Fruit fly (Drosophila melanogaster): Measurements from ENCODE around the gene CG11327.

The CG11327 gene

dm6 chr2L:6700742-6701141, 14.2 kb upstream of the CG11327 start:
- no peak for TF ChIP-seq cic (GFP tag; optimal IDR thresholded peaks at IDR 0.05)
- no peak for TF ChIP-seq Crg-1 (GFP tag; optimal IDR thresholded peaks at IDR 0.05)
- TF ChIP-seq bab1 (GFP tag; optimal IDR thresholded peaks at IDR 0.05), result no peak
- no peak for TF ChIP-seq CG12768 (GFP tag; optimal IDR thresholded peaks at IDR 0.05)
- no peak for TF ChIP-seq CG1620 (GFP tag; optimal IDR thresholded peaks at IDR 0.05)
- TF ChIP-seq Hr96 (GFP tag; optimal IDR thresholded peaks at IDR 0.05), result no peak
- TF ChIP-seq CG7045 (GFP tag; optimal IDR thresholded peaks at IDR 0.05), result no peak
- TF ChIP-seq kay (GFP tag; ENCODE audit: borderline replicate concordance), result no peak
- no peak for TF ChIP-seq pad (GFP tag; optimal IDR thresholded peaks at IDR 0.05)
- TF ChIP-seq Clk (GFP tag; optimal IDR thresholded peaks at IDR 0.05), result no peak
- no peak for TF ChIP-seq toe (GFP tag; optimal IDR thresholded peaks at IDR 0.05)
- TF ChIP-seq Mnt (GFP tag; optimal IDR thresholded peaks at IDR 0.05), result no peak

- no peak for TF ChIP-seq CG14711 (tag; optimal IDR thresholded peaks at IDR 0.05)
- no peak for TF ChIP-seq ovo (GFP tag; optimal IDR thresholded peaks at IDR 0.05)
- TF ChIP-seq Crg-1 (GFP tag; optimal IDR thresholded peaks at IDR 0.05), result no peak
- TF ChIP-seq CG7101 (tag; optimal IDR thresholded peaks at IDR 0.05), result no peak
- no peak for TF ChIP-seq CG1620 (GFP tag; optimal IDR thresholded peaks at IDR 0.05)
- TF ChIP-seq Hr96 (GFP tag; optimal IDR thresholded peaks at IDR 0.05), result no peak
- TF ChIP-seq kay (GFP tag; ENCODE audit: borderline replicate concordance), result no peak
- TF ChIP-seq CG5204 (GFP tag; optimal IDR thresholded peaks at IDR 0.05), result no peak
- TF ChIP-seq CG12768 (GFP tag; optimal IDR thresholded peaks at IDR 0.05), result no peak
- no peak for TF ChIP-seq CG33017 (tag; optimal IDR thresholded peaks at IDR 0.05)
- no peak for TF ChIP-seq bab1 (GFP tag; optimal IDR thresholded peaks at IDR 0.05)
- no peak for TF ChIP-seq Mnt (GFP tag; optimal IDR thresholded peaks at IDR 0.05)
- TF ChIP-seq toe (GFP tag; optimal IDR thresholded peaks at IDR 0.05), result no peak
- TF ChIP-seq pad (GFP tag; optimal IDR thresholded peaks at IDR 0.05), result no peak
- no peak for TF ChIP-seq Clk (GFP tag; optimal IDR thresholded peaks at IDR 0.05)
- no peak for TF ChIP-seq CG11617 (GFP tag; optimal IDR thresholded peaks at IDR 0.05)
- no peak for TF ChIP-seq cnc (optimal IDR thresholded peaks at IDR 0.05)
Observed at dm6 chr2L:6698387-6698786, 11.9 kb upstream of the CG11327 start.

dm6 chr2L:6696229-6696628, 9.7 kb upstream of the CG11327 start:
- TF ChIP-seq cic (GFP tag; optimal IDR thresholded peaks at IDR 0.05), result no peak
- TF ChIP-seq Hr96 (GFP tag; optimal IDR thresholded peaks at IDR 0.05), result no peak
- no peak for TF ChIP-seq toe (GFP tag; optimal IDR thresholded peaks at IDR 0.05)
- TF ChIP-seq CG14711 (tag; optimal IDR thresholded peaks at IDR 0.05), result no peak
- no peak for TF ChIP-seq kay (GFP tag; ENCODE audit: borderline replicate concordance)
- TF ChIP-seq CG11617 (GFP tag; optimal IDR thresholded peaks at IDR 0.05), result no peak
- no peak for TF ChIP-seq CG7045 (GFP tag; optimal IDR thresholded peaks at IDR 0.05)
- TF ChIP-seq bab1 (GFP tag; optimal IDR thresholded peaks at IDR 0.05), result no peak
- no peak for TF ChIP-seq Crg-1 (GFP tag; optimal IDR thresholded peaks at IDR 0.05)
- TF ChIP-seq CG12768 (GFP tag; optimal IDR thresholded peaks at IDR 0.05), result no peak
- TF ChIP-seq Clk (GFP tag; optimal IDR thresholded peaks at IDR 0.05), result no peak
- TF ChIP-seq CG33017 (tag; optimal IDR thresholded peaks at IDR 0.05), result no peak
- no peak for TF ChIP-seq tj (GFP tag; optimal IDR thresholded peaks at IDR 0.05)
- TF ChIP-seq Mnt (GFP tag; optimal IDR thresholded peaks at IDR 0.05), result no peak
- TF ChIP-seq CG1620 (GFP tag; optimal IDR thresholded peaks at IDR 0.05), result no peak
- TF ChIP-seq CG5204 (GFP tag; optimal IDR thresholded peaks at IDR 0.05), result no peak

DNA sequence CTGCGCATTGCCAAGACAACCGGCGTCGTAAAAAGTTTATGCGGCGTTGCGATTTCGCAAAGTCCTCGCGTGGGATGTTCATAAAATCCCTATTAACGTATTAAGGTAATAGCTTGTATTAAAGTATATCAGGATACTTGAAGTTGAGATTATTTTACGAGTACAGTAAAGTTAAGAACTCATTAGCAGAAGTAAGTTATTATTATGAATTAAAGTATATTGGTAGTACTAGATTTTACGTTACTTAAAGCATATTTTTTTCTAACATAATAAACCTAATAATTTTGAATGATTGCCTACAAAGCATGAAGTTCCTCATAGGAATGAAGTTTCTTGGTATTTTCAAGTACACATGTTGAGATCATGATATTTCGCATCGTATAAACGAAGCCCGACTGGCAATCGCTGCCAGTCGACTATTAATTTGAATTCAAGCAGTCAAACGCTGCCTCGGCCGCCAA, 7.3 kb upstream of the CG11327 start:
- TF ChIP-seq Crg-1 (GFP tag; optimal IDR thresholded peaks at IDR 0.05) (no peak), Clk (GFP tag; optimal IDR thresholded peaks at IDR 0.05) (no peak), cic (GFP tag; optimal IDR thresholded peaks at IDR 0.05) (no peak), cnc (optimal IDR thresholded peaks at IDR 0.05) (no peak), Mnt (GFP tag; optimal IDR thresholded peaks at IDR 0.05) (no peak), ovo (GFP tag; optimal IDR thresholded peaks at IDR 0.05) (no peak), CG7101 (tag; optimal IDR thresholded peaks at IDR 0.05) (no peak), CG5204 (GFP tag; optimal IDR thresholded peaks at IDR 0.05) (no peak), CG33017 (tag; optimal IDR thresholded peaks at IDR 0.05) (no peak), CG7045 (GFP tag; optimal IDR thresholded peaks at IDR 0.05) (no peak), bab1 (GFP tag; optimal IDR thresholded peaks at IDR 0.05) (no peak), toe (GFP tag; optimal IDR thresholded peaks at IDR 0.05) (no peak), kay (GFP tag; ENCODE audit: borderline replicate concordance) (no peak), tj (GFP tag; optimal IDR thresholded peaks at IDR 0.05) (no peak), CG14711 (tag; optimal IDR thresholded peaks at IDR 0.05) (no peak), Hr96 (GFP tag; optimal IDR thresholded peaks at IDR 0.05) (no peak), CG12768 (GFP tag; optimal IDR thresholded peaks at IDR 0.05) (no peak)

DNA sequence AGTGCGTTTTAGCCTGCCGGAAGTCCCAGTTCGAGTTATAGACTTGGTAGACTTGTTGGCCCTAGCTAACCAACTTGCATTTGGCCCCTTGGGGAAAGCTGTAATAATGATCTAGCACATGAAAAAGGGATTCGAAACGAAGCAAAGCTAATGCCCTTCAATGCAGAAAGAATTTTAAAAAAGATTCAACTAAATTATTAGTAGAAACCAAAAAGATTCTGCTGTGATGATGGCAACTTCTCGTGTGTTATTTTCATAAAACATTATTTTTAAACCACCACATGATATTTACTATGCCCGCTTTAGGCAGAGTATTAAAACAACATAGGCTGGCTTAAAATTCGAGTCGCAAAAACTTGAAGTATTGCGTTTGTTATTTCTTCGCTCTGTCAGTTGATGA, 5.5 kb upstream of the CG11327 start:
- TF ChIP-seq CG1620 (GFP tag; optimal IDR thresholded peaks at IDR 0.05), result no peak
- no peak for TF ChIP-seq cic (GFP tag; optimal IDR thresholded peaks at IDR 0.05)
- TF ChIP-seq CG7045 (GFP tag; optimal IDR thresholded peaks at IDR 0.05), result no peak
- no peak for TF ChIP-seq CG33017 (tag; optimal IDR thresholded peaks at IDR 0.05)
- no peak for TF ChIP-seq Clk (GFP tag; optimal IDR thresholded peaks at IDR 0.05)
- TF ChIP-seq toe (GFP tag; optimal IDR thresholded peaks at IDR 0.05), result no peak
- no peak for TF ChIP-seq CG11617 (GFP tag; optimal IDR thresholded peaks at IDR 0.05)
- TF ChIP-seq CG5204 (GFP tag; optimal IDR thresholded peaks at IDR 0.05), result no peak
- no peak for TF ChIP-seq cnc (optimal IDR thresholded peaks at IDR 0.05)

DNA sequence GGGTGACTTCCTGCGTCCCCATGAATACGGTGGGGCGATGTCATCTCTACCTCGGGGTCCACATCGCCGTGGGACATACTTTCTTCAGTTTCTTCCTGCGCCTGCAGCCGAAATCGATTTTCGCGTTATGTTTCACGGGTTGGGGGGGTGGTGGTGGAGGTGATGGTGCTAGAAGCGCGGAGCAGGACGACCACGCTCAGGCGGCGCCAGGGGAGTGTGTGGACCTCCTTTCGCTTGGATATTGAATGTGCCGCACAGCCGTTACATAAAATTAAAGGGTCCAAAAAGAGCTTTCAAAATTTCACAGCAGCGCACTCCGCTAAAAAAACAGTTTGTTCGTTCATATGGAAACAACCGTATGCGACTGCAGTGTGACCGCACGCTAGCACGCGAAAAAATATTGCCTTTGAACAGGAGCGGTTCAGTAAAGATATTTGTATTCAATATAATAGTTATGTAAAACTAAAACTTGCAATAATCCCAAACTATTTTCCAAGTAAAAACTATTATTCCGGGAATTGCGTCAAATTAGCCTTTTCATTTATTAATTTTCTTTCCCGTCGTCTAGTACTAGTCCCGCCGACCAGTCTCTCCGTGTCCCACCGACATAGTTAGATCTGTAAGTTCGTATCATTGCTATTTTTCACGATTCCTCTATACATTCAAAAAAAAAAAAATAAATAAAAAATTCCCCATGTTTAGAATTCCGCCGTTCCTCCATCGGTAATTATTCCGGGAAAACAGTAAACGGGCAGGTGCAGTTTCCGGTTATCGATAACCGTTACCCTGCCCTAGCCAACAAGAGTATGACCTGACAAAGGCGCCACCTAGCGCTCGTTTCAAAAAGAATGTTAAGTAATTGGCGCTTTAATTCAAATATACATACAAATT, 2.3 kb downstream of the CG11327 start, which contains the start of gene Nhe3:
TSS of gene Nhe3 (minus strand) at position 373 of the 891 bp plus-strand sequence.
- TF ChIP-seq CG1620 (GFP tag; optimal IDR thresholded peaks at IDR 0.05) (peak; percentile 59), CG7045 (GFP tag; optimal IDR thresholded peaks at IDR 0.05) (peak; percentile 68), cnc (optimal IDR thresholded peaks at IDR 0.05) (no peak), CG12768 (GFP tag; optimal IDR thresholded peaks at IDR 0.05) (peak; percentile 75), ovo (GFP tag; optimal IDR thresholded peaks at IDR 0.05) (peak; percentile 85), CG5204 (GFP tag; optimal IDR thresholded peaks at IDR 0.05) (peak; percentile 81), CG14711 (tag; optimal IDR thresholded peaks at IDR 0.05) (peak; percentile 60), tj (GFP tag; optimal IDR thresholded peaks at IDR 0.05) (peak; percentile 49), kay (GFP tag; ENCODE audit: borderline replicate concordance) (no peak), toe (GFP tag; optimal IDR thresholded peaks at IDR 0.05) (no peak), CG7101 (tag; optimal IDR thresholded peaks at IDR 0.05) (peak; percentile 73), bab1 (GFP tag; optimal IDR thresholded peaks at IDR 0.05) (peak; percentile 60), Hr96 (GFP tag; optimal IDR thresholded peaks at IDR 0.05) (peak; percentile 73), cic (GFP tag; optimal IDR thresholded peaks at IDR 0.05) (peak; percentile 34), pad (GFP tag; optimal IDR thresholded peaks at IDR 0.05) (peak; percentile 67), CG11617 (GFP tag; optimal IDR thresholded peaks at IDR 0.05) (peak; percentile 83), CG33017 (tag; optimal IDR thresholded peaks at IDR 0.05) (peak; percentile 46), Mnt (GFP tag; optimal IDR thresholded peaks at IDR 0.05) (peak; percentile 86), Clk (GFP tag; optimal IDR thresholded peaks at IDR 0.05) (peak; percentile 58), Crg-1 (GFP tag; optimal IDR thresholded peaks at IDR 0.05) (peak; percentile 48)
